Worm (Caenorhabditis elegans) whole organism, L3 larva: Measurements from ENCODE around the gene T19D12.6.

Source experiments
- ZK546.5 ChIP-seq: sonication (generic microtip); optimal IDR thresholded peaks from 2 replicates; lab custom pipeline; 2017; ENCODE audit warnings: missing biosample characterization, missing genetic modification characterization
- ama-1 ChIP-seq: fragments of 150-350 bp; optimal IDR thresholded peaks from 2 replicates; lab custom pipeline; 2018
- egl-27 ChIP-seq: sonication (generic microtip); optimal IDR thresholded peaks from 4 replicates; lab custom pipeline; 2017; ENCODE audit warnings: missing biosample characterization, missing genetic modification reagents, missing genetic modification characterization
- lin-39 ChIP-seq: fragments of 150-350 bp; optimal IDR thresholded peaks from 2 replicates; lab custom pipeline; 2018; ENCODE audit warnings: missing biosample characterization, missing genetic modification reagents, missing genetic modification characterization
- lsy-12 ChIP-seq: sonication (generic microtip); optimal IDR thresholded peaks from 2 replicates; lab custom pipeline; 2016; ENCODE audit warnings: mild to moderate bottlenecking, missing genetic modification characterization, missing compliant biosample characterization
- nfya-1 ChIP-seq: sonication (generic microtip); optimal IDR thresholded peaks from 2 replicates; lab custom pipeline; 2017; ENCODE audit warnings: missing genetic modification characterization, mild to moderate bottlenecking, missing compliant biosample characterization, antibody characterized with exemption, moderate library complexity; ENCODE audit not compliant: insufficient read depth
- nhr-25 ChIP-seq: sonication (generic microtip); optimal IDR thresholded peaks from 2 replicates; lab custom pipeline; 2017; ENCODE audit warnings: missing biosample characterization, missing genetic modification characterization
- skn-1 ChIP-seq: fragments of 150-350 bp; optimal IDR thresholded peaks from 2 replicates; lab custom pipeline; 2014; ENCODE audit warnings: missing biosample characterization, missing genetic modification characterization
- tbx-2 ChIP-seq: sonication (generic microtip); optimal IDR thresholded peaks from 2 replicates; lab custom pipeline; 2016; ENCODE audit warnings: mild to moderate bottlenecking, missing genetic modification characterization, missing compliant biosample characterization
- unc-62 ChIP-seq: fragments of 150-350 bp; sonication (generic microtip); optimal IDR thresholded peaks from 4 replicates; lab custom pipeline; 2014; ENCODE audit warnings: missing biosample characterization, missing genetic modification reagents, missing genetic modification characterization

DNA sequence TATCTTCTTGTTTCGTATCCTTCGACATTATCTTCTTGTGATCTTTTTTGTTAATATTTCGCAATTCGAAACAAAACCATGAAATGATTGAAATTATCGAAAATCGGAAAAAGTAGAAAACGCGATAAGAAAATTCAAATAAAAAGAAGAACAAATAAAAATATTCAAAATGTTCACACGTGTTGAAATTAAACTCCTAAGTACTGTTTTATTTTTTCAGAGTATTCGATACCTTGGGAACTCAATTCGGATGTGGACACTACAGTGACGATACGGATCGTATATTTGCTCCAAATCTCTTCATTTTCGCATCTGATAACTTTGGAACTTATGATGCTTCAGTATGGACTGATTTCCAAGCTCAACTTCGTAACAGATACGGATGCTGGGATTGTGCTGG lies 6.8 kb downstream of the T19D12.6 start, which contains the start of gene T19D12.5:
- TF ChIP-seq skn-1 (tag; lab: Kevin White, UChicago), result no peak
- no peak for TF ChIP-seq nfya-1 (tag; lab: Kevin White, UChicago)
- no peak for TF ChIP-seq lin-39 (tag; lab: Kevin White, UChicago)
- no peak for TF ChIP-seq unc-62 (GFP tag; lab: Kevin White, UChicago)
- no peak for TF ChIP-seq nhr-25 (tag; lab: Kevin White, UChicago)
- TF ChIP-seq egl-27, result no peak
- no peak for TF ChIP-seq lsy-12
- TF ChIP-seq ama-1, result no peak
- TF ChIP-seq ZK546.5 (tag; lab: Kevin White, UChicago), result no peak
- no peak for TF ChIP-seq tbx-2 (tag; lab: Kevin White, UChicago)
